Worm (Caenorhabditis elegans): Measurements from ENCODE around the gene B0272.4.
A peak's percentile ranks its signal among the peaks of the same experiment; 100 is the strongest.

The B0272.4 gene

ce11 chrX:9428059-9428458, at the start of gene B0272.4:
Gene B0272.4 (plus strand): TSS chrX:9428431.
- peak; percentile 35 for TF ChIP-seq crh-2 (tag; optimal IDR thresholded peaks at IDR 0.05)
- no peak for TF ChIP-seq nhr-21 (tag; optimal IDR thresholded peaks at IDR 0.05)
- peak; percentile 5 for TF ChIP-seq sma-9 (GFP tag; optimal IDR thresholded peaks at IDR 0.05)
- no peak for TF ChIP-seq sma-9 (tag; optimal IDR thresholded peaks at IDR 0.05)
- TF ChIP-seq fos-1 (tag; optimal IDR thresholded peaks at IDR 0.05), result peak; percentile 95
- TF ChIP-seq gmeb-1 (tag; optimal IDR thresholded peaks at IDR 0.05), result peak; percentile 44
- no peak for TF ChIP-seq ztf-11 (tag; optimal IDR thresholded peaks at IDR 0.05)

ce11 chrX:9387041-9387440, 41.2 kb upstream of the B0272.4 start, which contains the start of gene C23F12.4:
Gene C23F12.4 (plus strand): TSS chrX:9387341.
- TF ChIP-seq nhr-6 (tag; optimal IDR thresholded peaks at IDR 0.05) (no peak), ztf-11 (tag; optimal IDR thresholded peaks at IDR 0.05) (no peak), lsy-2 (tag; optimal IDR thresholded peaks at IDR 0.05) (no peak), unc-62 (GFP tag; optimal IDR thresholded peaks at IDR 0.05) (no peak), lin-39 (tag; optimal IDR thresholded peaks at IDR 0.05) (no peak), nhr-11 (tag; optimal IDR thresholded peaks at IDR 0.05) (no peak), ama-1 (optimal IDR thresholded peaks at IDR 0.05) (no peak), aly-2 (tag; optimal IDR thresholded peaks at IDR 0.05) (no peak), elt-3 (tag; optimal IDR thresholded peaks at IDR 0.05) (no peak), sem-4 (tag; optimal IDR thresholded peaks at IDR 0.05) (no peak), sma-3 (GFP tag; optimal IDR thresholded peaks at IDR 0.05) (no peak)

ce11 chrX:9388686-9389085, 39.5 kb upstream of the B0272.4 start:
- TF ChIP-seq dmd-4 (tag; optimal IDR thresholded peaks at IDR 0.05) (no peak), mab-5 (tag; optimal IDR thresholded peaks at IDR 0.05) (no peak), nhr-12 (tag; optimal IDR thresholded peaks at IDR 0.05) (no peak), fos-1 (tag; optimal IDR thresholded peaks at IDR 0.05) (no peak), unc-62 (GFP tag; optimal IDR thresholded peaks at IDR 0.05) (no peak), aly-2 (tag; optimal IDR thresholded peaks at IDR 0.05) (no peak), sem-4 (tag; optimal IDR thresholded peaks at IDR 0.05) (no peak), R02D3.7 (tag; optimal IDR thresholded peaks at IDR 0.05) (no peak), lin-39 (tag; optimal IDR thresholded peaks at IDR 0.05) (no peak), mdl-1 (tag; optimal IDR thresholded peaks at IDR 0.05) (no peak), mbf-1 (tag; optimal IDR thresholded peaks at IDR 0.05) (no peak), nhr-6 (tag; optimal IDR thresholded peaks at IDR 0.05) (no peak), zag-1 (tag; optimal IDR thresholded peaks at IDR 0.05) (no peak), ztf-1 (GFP tag; conservative IDR thresholded peaks at IDR 0.05) (no peak)

ce11 chrX:9391345-9391744, 36.9 kb upstream of the B0272.4 start, which contains the start of gene C23F12.3:
Gene C23F12.3 (plus strand): TSS chrX:9391645.
- TF ChIP-seq mab-5 (tag; optimal IDR thresholded peaks at IDR 0.05), result no peak
- no peak for TF ChIP-seq nhr-21 (tag; optimal IDR thresholded peaks at IDR 0.05)

- TF ChIP-seq dmd-4 (tag; optimal IDR thresholded peaks at IDR 0.05) (no peak), nhr-25 (tag; optimal IDR thresholded peaks at IDR 0.05) (no peak), R02D3.7 (tag; optimal IDR thresholded peaks at IDR 0.05) (no peak), ZK546.5 (tag; optimal IDR thresholded peaks at IDR 0.05) (no peak), egl-27 (tag; optimal IDR thresholded peaks at IDR 0.05) (no peak), elt-3 (tag; optimal IDR thresholded peaks at IDR 0.05) (no peak), nhr-11 (tag; optimal IDR thresholded peaks at IDR 0.05) (no peak), mbf-1 (tag; optimal IDR thresholded peaks at IDR 0.05) (no peak), ztf-1 (GFP tag; conservative IDR thresholded peaks at IDR 0.05) (no peak), ceh-16 (tag; optimal IDR thresholded peaks at IDR 0.05) (no peak), unc-62 (GFP tag; optimal IDR thresholded peaks at IDR 0.05) (no peak), zag-1 (tag; optimal IDR thresholded peaks at IDR 0.05) (no peak), peb-1 (tag; optimal IDR thresholded peaks at IDR 0.05) (no peak), sem-4 (tag; optimal IDR thresholded peaks at IDR 0.05) (no peak), nhr-77 (tag; optimal IDR thresholded peaks at IDR 0.05) (no peak), nhr-12 (tag; optimal IDR thresholded peaks at IDR 0.05) (no peak), nhr-21 (tag; optimal IDR thresholded peaks at IDR 0.05) (no peak), aly-2 (tag; optimal IDR thresholded peaks at IDR 0.05) (no peak)
Observed at ce11 chrX:9393750-9394149, 34.5 kb upstream of the B0272.4 start, which contains the start of gene C23F12.9. Gene C23F12.9 (plus strand): TSS chrX:9394050.

ce11 chrX:9397401-9397800, 30.8 kb upstream of the B0272.4 start, which contains the start of gene fln-2:
Gene fln-2 (plus strand): TSS chrX:9397701.
- TF ChIP-seq egl-27 (tag; optimal IDR thresholded peaks at IDR 0.05), result no peak
- TF ChIP-seq nhr-6 (tag; optimal IDR thresholded peaks at IDR 0.05), result no peak
- no peak for TF ChIP-seq blmp-1 (tag; optimal IDR thresholded peaks at IDR 0.05; ENCODE audit: insufficient read depth)
- TF ChIP-seq nhr-237 (tag; optimal IDR thresholded peaks at IDR 0.05), result no peak
- no peak for TF ChIP-seq peb-1 (tag; optimal IDR thresholded peaks at IDR 0.05)
- no peak for TF ChIP-seq ztf-11 (tag; optimal IDR thresholded peaks at IDR 0.05)
- TF ChIP-seq sma-3 (GFP tag; optimal IDR thresholded peaks at IDR 0.05), result no peak
- no peak for TF ChIP-seq ama-1 (optimal IDR thresholded peaks at IDR 0.05)
- no peak for TF ChIP-seq nhr-25 (tag; optimal IDR thresholded peaks at IDR 0.05)
- no peak for TF ChIP-seq nhr-12 (tag; optimal IDR thresholded peaks at IDR 0.05)
- no peak for TF ChIP-seq elt-1 (tag; optimal IDR thresholded peaks at IDR 0.05)
- no peak for TF ChIP-seq nhr-129 (tag; optimal IDR thresholded peaks at IDR 0.05)
